Worm (Caenorhabditis elegans) whole organism, L1 larva: ENCODE measurements around the gene gbh-2.

Experiments
- F16B12.6 ChIP-seq: fragments of 150-350 bp; optimal IDR thresholded peaks from 2 replicates; lab custom pipeline; 2014; ENCODE audit warnings: missing biosample characterization, missing genetic modification characterization
- Y116A8C.19 ChIP-seq: sonication (generic microtip); optimal IDR thresholded peaks from 2 replicates; lab custom pipeline; 2016; ENCODE audit warnings: missing compliant biosample characterization, missing genetic modification characterization, borderline replicate concordance
- aha-1 ChIP-seq: fragments of 150-350 bp; optimal IDR thresholded peaks from 2 replicates; lab custom pipeline; 2014; ENCODE audit warnings: missing biosample characterization, missing genetic modification characterization
- aly-2 ChIP-seq: fragments of 150-350 bp; optimal IDR thresholded peaks from 2 replicates; lab custom pipeline; 2014; ENCODE audit warnings: missing biosample characterization, missing genetic modification characterization
- ama-1 ChIP-seq: fragments of 150-350 bp; optimal IDR thresholded peaks from 2 replicates; lab custom pipeline; 2014
- blmp-1 ChIP-seq: fragments of 150-350 bp; optimal IDR thresholded peaks from 2 replicates; lab custom pipeline; 2014; ENCODE audit warnings: missing biosample characterization, missing genetic modification characterization
- ceh-63 ChIP-seq: fragments of 200-800 bp; sonication (Bioruptor generic); optimal IDR thresholded peaks from 2 replicates; lab custom pipeline; 2018; ENCODE audit warnings: mild to moderate bottlenecking, missing genetic modification characterization, missing compliant biosample characterization
- ceh-8 ChIP-seq: fragments of 200-800 bp; sonication (Bioruptor generic); optimal IDR thresholded peaks from 2 replicates; lab custom pipeline; 2018; ENCODE audit warnings: mild to moderate bottlenecking, missing genetic modification characterization, moderate library complexity, missing compliant biosample characterization
- ces-1 ChIP-seq: fragments of 150-350 bp; optimal IDR thresholded peaks from 2 replicates; lab custom pipeline; 2014; ENCODE audit warnings: missing biosample characterization, missing genetic modification reagents, missing genetic modification characterization
- dpl-1 ChIP-seq, 3 experiments: fragments of 150-350 bp in 2 of 3; sonication (generic microtip) in 1 of 3; optimal IDR thresholded peaks; 2 replicates each; lab custom pipeline; 2014 to 2017; ENCODE audit warnings: missing biosample characterization in 3 of 3, missing genetic modification characterization in 3 of 3, missing genetic modification reagents in 3 of 3
- efl-1 ChIP-seq, 4 experiments: fragments of 150-350 bp; optimal IDR thresholded peaks in 3 of 4; peaks in 1 of 4; 1 replicate in 1 of 4; 2 replicates in 3 of 4; lab custom pipeline; 2014; ENCODE audit warnings: missing biosample characterization in 2 of 4, missing genetic modification characterization in 2 of 4, missing genetic modification reagents in 2 of 4
- elt-2 ChIP-seq: sonication (generic microtip); optimal IDR thresholded peaks from 2 replicates; lab custom pipeline; 2016; ENCODE audit warnings: missing genetic modification characterization, mild to moderate bottlenecking, inconsistent platforms, missing compliant biosample characterization, missing genetic modification reagents
- ets-5 ChIP-seq: fragments of 200-800 bp; sonication (Bioruptor generic); IDR thresholded peaks from 2 replicates; pipeline ENCODE4 v1.3.6; 2022; ENCODE audit warnings: missing genetic modification characterization, missing compliant biosample characterization
- fkh-4 ChIP-seq: sonication (generic microtip); optimal IDR thresholded peaks from 2 replicates; lab custom pipeline; 2016; ENCODE audit warnings: missing compliant biosample characterization, missing genetic modification characterization, borderline replicate concordance
- hpl-2 ChIP-seq: fragments of 150-350 bp; optimal IDR thresholded peaks from 2 replicates; lab custom pipeline; 2014; ENCODE audit warnings: missing biosample characterization, missing genetic modification reagents, missing genetic modification characterization
- irx-1 ChIP-seq: sonication (generic microtip); optimal IDR thresholded peaks from 2 replicates; lab custom pipeline; 2016; ENCODE audit warnings: missing genetic modification characterization, missing compliant biosample characterization
- isw-1 ChIP-seq: fragments of 200-800 bp; sonication (Bioruptor generic); IDR thresholded peaks from 2 replicates; pipeline ENCODE4 v1.3.6; 2022; ENCODE audit warnings: missing genetic modification characterization, missing compliant biosample characterization
- lin-14 ChIP-seq: fragments of 200-800 bp; sonication (Bioruptor generic); optimal IDR thresholded peaks from 2 replicates; lab custom pipeline; 2018; ENCODE audit warnings: mild to moderate bottlenecking, missing genetic modification characterization, moderate library complexity, missing compliant biosample characterization
- lin-35 ChIP-seq, 2 experiments: fragments of 150-350 bp; optimal IDR thresholded peaks; 2 replicates each; lab custom pipeline; 2014; ENCODE audit warnings: missing biosample characterization in 2 of 2, missing genetic modification characterization in 2 of 2, missing genetic modification reagents in 2 of 2
- lir-3 ChIP-seq: sonication (generic microtip); optimal IDR thresholded peaks from 2 replicates; lab custom pipeline; 2016; ENCODE audit warnings: mild to moderate bottlenecking, missing genetic modification characterization, moderate library complexity, missing compliant biosample characterization; ENCODE audit not compliant: poor library complexity
- lsy-2 ChIP-seq, 2 experiments: fragments of 150-350 bp; optimal IDR thresholded peaks; 2 replicates each; lab custom pipeline; 2014; ENCODE audit warnings: missing biosample characterization in 2 of 2, missing genetic modification characterization in 2 of 2
- mep-1 ChIP-seq: fragments of 150-350 bp; optimal IDR thresholded peaks from 2 replicates; lab custom pipeline; 2014; ENCODE audit warnings: missing biosample characterization, missing genetic modification characterization
- nhr-11 ChIP-seq: fragments of 150-350 bp; optimal IDR thresholded peaks from 2 replicates; lab custom pipeline; 2014; ENCODE audit warnings: missing biosample characterization, missing genetic modification characterization
- nhr-12 ChIP-seq: sonication (generic microtip); optimal IDR thresholded peaks from 2 replicates; lab custom pipeline; 2017; ENCODE audit warnings: missing biosample characterization, missing genetic modification characterization
- nhr-19 ChIP-seq: fragments of 200-800 bp; sonication (Bioruptor generic); conservative IDR thresholded peaks from 2 replicates; pipeline ENCODE4 v1.3.6; 2022; ENCODE audit warnings: missing genetic modification characterization, missing compliant biosample characterization
- nhr-20 ChIP-seq: sonication (generic microtip); optimal IDR thresholded peaks from 2 replicates; lab custom pipeline; 2016; ENCODE audit warnings: mild to moderate bottlenecking, missing genetic modification characterization, missing compliant biosample characterization
- nhr-237 ChIP-seq: fragments of 150-350 bp; optimal IDR thresholded peaks from 2 replicates; lab custom pipeline; 2014; ENCODE audit warnings: missing biosample characterization, missing genetic modification characterization
- nhr-47 ChIP-seq: sonication (generic microtip); optimal IDR thresholded peaks from 2 replicates; lab custom pipeline; 2016; ENCODE audit warnings: mild to moderate bottlenecking, missing genetic modification characterization, moderate library complexity, missing compliant biosample characterization
- nhr-71 ChIP-seq: sonication (generic microtip); optimal IDR thresholded peaks from 2 replicates; lab custom pipeline; 2016; ENCODE audit warnings: mild to moderate bottlenecking, missing genetic modification characterization, moderate library complexity, missing compliant biosample characterization
- nhr-76 ChIP-seq: sonication (generic microtip); optimal IDR thresholded peaks from 2 replicates; lab custom pipeline; 2017; ENCODE audit warnings: missing biosample characterization, missing genetic modification characterization
- nhr-84 ChIP-seq: sonication (generic microtip); optimal IDR thresholded peaks from 2 replicates; lab custom pipeline; 2017; ENCODE audit warnings: missing biosample characterization, missing genetic modification characterization
- nhr-85 ChIP-seq: sonication (generic microtip); peaks from one replicate; lab custom pipeline; 2016; ENCODE audit warnings: missing genetic modification characterization, inconsistent platforms, missing compliant biosample characterization
- nhr-90 ChIP-seq: sonication (generic microtip); optimal IDR thresholded peaks from 2 replicates; lab custom pipeline; 2016; ENCODE audit warnings: mild to moderate bottlenecking, missing genetic modification characterization, missing compliant biosample characterization; ENCODE audit not compliant: poor library complexity
- skn-1 ChIP-seq: fragments of 150-350 bp; optimal IDR thresholded peaks from 2 replicates; lab custom pipeline; 2014; ENCODE audit warnings: missing biosample characterization, missing genetic modification characterization
- snpc-4 ChIP-seq: fragments of 150-350 bp; optimal IDR thresholded peaks from 2 replicates; lab custom pipeline; 2014; ENCODE audit warnings: missing biosample characterization, missing genetic modification characterization
- snu-23 ChIP-seq: sonication (generic microtip); optimal IDR thresholded peaks from 2 replicates; lab custom pipeline; 2016; ENCODE audit warnings: missing genetic modification characterization, missing compliant biosample characterization
- sptf-1 ChIP-seq: fragments of 150-350 bp; optimal IDR thresholded peaks from 2 replicates; lab custom pipeline; 2014; ENCODE audit warnings: missing biosample characterization, missing genetic modification characterization
- sup-37 ChIP-seq: fragments of 200-800 bp; sonication (Bioruptor generic); optimal IDR thresholded peaks from 2 replicates; lab custom pipeline; 2018; ENCODE audit warnings: mild to moderate bottlenecking, missing genetic modification characterization, missing compliant biosample characterization
- swsn-7 ChIP-seq: sonication (generic microtip); optimal IDR thresholded peaks from 2 replicates; lab custom pipeline; 2016; ENCODE audit warnings: missing genetic modification characterization, missing compliant biosample characterization
- tbx-2 ChIP-seq: sonication (generic microtip); optimal IDR thresholded peaks from 2 replicates; lab custom pipeline; 2016; ENCODE audit warnings: missing genetic modification characterization, missing compliant biosample characterization
- tlp-1 ChIP-seq: fragments of 150-350 bp; optimal IDR thresholded peaks from 2 replicates; lab custom pipeline; 2014; ENCODE audit warnings: missing biosample characterization, missing genetic modification characterization
- unc-130 ChIP-seq: fragments of 150-350 bp; optimal IDR thresholded peaks from 2 replicates; lab custom pipeline; 2017; ENCODE audit warnings: missing biosample characterization, missing genetic modification characterization, inconsistent platforms
- xbp-1 ChIP-seq: sonication (generic microtip); optimal IDR thresholded peaks from 2 replicates; lab custom pipeline; 2016; ENCODE audit warnings: missing genetic modification characterization, missing compliant biosample characterization
- ztf-11 ChIP-seq, 2 experiments: sonication (generic microtip); optimal IDR thresholded peaks; 2 replicates each; lab custom pipeline; 2016 to 2017; ENCODE audit warnings: missing genetic modification characterization in 2 of 2, missing biosample characterization in 1 of 2, missing compliant biosample characterization in 1 of 2

gbh-2 gene

ce11 chrII:8464448-8464898 lies 21.2 kb upstream of the gbh-2 start, which contains the start of gene fars-3:
TSS of gene fars-3 (plus strand) at chrII:8464848.
- peak; percentile 1 to 8 for TF ChIP-seq efl-1 (optimal IDR thresholded peaks at IDR 0.05; lab: Kevin White, UChicago)
- TF ChIP-seq efl-1 (GFP tag; optimal IDR thresholded peaks at IDR 0.05 in 1 of 2; lab: Kevin White, UChicago) = peak in 1 of 2 experiments; percentile 36
- TF ChIP-seq unc-130 (tag; lab: Kevin White, UChicago) = peak; percentile 38
- peak; percentile 25 for TF ChIP-seq skn-1 (tag; lab: Kevin White, UChicago)
- TF ChIP-seq mep-1 = peak; percentile 70
- peak; percentile 13 for TF ChIP-seq xbp-1 (tag; lab: Kevin White, UChicago)
- no peak for TF ChIP-seq nhr-237 (tag; lab: Kevin White, UChicago)
- no peak for TF ChIP-seq aha-1 (tag; lab: Kevin White, UChicago)
- peak; percentile 12 for TF ChIP-seq snpc-4
- TF ChIP-seq irx-1 (tag; lab: Kevin White, UChicago) = no peak
- peak; percentile 31 for TF ChIP-seq snu-23 (GFP tag; lab: Kevin White, UChicago)
- TF ChIP-seq nhr-19 (GFP tag; lab: Robert Waterston, UW) = no peak
- TF ChIP-seq sup-37 (GFP tag; lab: Kevin White, UChicago) = no peak
- TF ChIP-seq dpl-1 (GFP tag; optimal IDR thresholded peaks at IDR 0.05; lab: Kevin White, UChicago) = peak in 1 of 3 experiments; percentile 52
- TF ChIP-seq nhr-20 = peak; percentile 5
- TF ChIP-seq ama-1 = peak; percentile 17
- TF ChIP-seq blmp-1 (tag; lab: Kevin White, UChicago) = peak; percentile 52
- no peak for TF ChIP-seq tbx-2 (tag; lab: Kevin White, UChicago)
- no peak for TF ChIP-seq nhr-76 (tag; lab: Kevin White, UChicago)
- TF ChIP-seq nhr-90 (tag; lab: Kevin White, UChicago) = no peak
- peak in 1 of 2 experiments; percentile 28 for TF ChIP-seq lin-35 (GFP tag; optimal IDR thresholded peaks at IDR 0.05; lab: Kevin White, UChicago)
- peak; percentile 38 for TF ChIP-seq nhr-85 (tag; lab: Kevin White, UChicago)
- TF ChIP-seq nhr-84 (tag; lab: Kevin White, UChicago) = no peak
- TF ChIP-seq lsy-2 (tag; optimal IDR thresholded peaks at IDR 0.05; lab: Kevin White, UChicago) = peak; percentile 33 to 59
- TF ChIP-seq nhr-12 (tag; lab: Kevin White, UChicago) = no peak
- no peak for TF ChIP-seq ztf-11 (tag; optimal IDR thresholded peaks at IDR 0.05; lab: Kevin White, UChicago)
- no peak for TF ChIP-seq Y116A8C.19 (tag; lab: Kevin White, UChicago)
- no peak for TF ChIP-seq lir-3 (tag; lab: Kevin White, UChicago)
- peak; percentile 78 for TF ChIP-seq F16B12.6 (tag; lab: Kevin White, UChicago)
- no peak for TF ChIP-seq isw-1 (GFP tag; lab: Robert Waterston, UW)
- TF ChIP-seq ceh-63 = no peak
- TF ChIP-seq nhr-71 = peak; percentile 30
- no peak for TF ChIP-seq tlp-1 (tag; lab: Kevin White, UChicago)
- no peak for TF ChIP-seq ceh-8
- TF ChIP-seq fkh-4 (tag; lab: Kevin White, UChicago) = no peak
- peak; percentile 8 for TF ChIP-seq swsn-7 (tag; lab: Kevin White, UChicago)
- TF ChIP-seq ets-5 (GFP tag; lab: Robert Waterston, UW) = no peak
- TF ChIP-seq elt-2 (tag; lab: Kevin White, UChicago) = no peak
- peak; percentile 46 for TF ChIP-seq aly-2 (tag; lab: Kevin White, UChicago)
- TF ChIP-seq nhr-11 = no peak

- TF ChIP-seq sptf-1 = no peak
- no peak for TF ChIP-seq sup-37 (GFP tag; lab: Kevin White, UChicago)
- no peak for TF ChIP-seq lin-14 (GFP tag; lab: Kevin White, UChicago)
- no peak for TF ChIP-seq ceh-63
- TF ChIP-seq ama-1 = no peak
- TF ChIP-seq nhr-47 (tag; lab: Kevin White, UChicago) = no peak
- TF ChIP-seq tlp-1 (tag; lab: Kevin White, UChicago) = no peak
- no peak for TF ChIP-seq hpl-2 (GFP tag; lab: Kevin White, UChicago)
- TF ChIP-seq ces-1 (GFP tag; lab: Kevin White, UChicago) = no peak
- TF ChIP-seq, all 84 proteins: peak for 0
Observed at ce11 chrII:8466874-8467273, 18.8 kb upstream of the gbh-2 start, which contains the start of gene F22B5.10. TSS of gene F22B5.10 (plus strand) at chrII:8467174.
